Fruit fly (Drosophila melanogaster): ENCODE measurements around the gene CG17162.

DNA sequence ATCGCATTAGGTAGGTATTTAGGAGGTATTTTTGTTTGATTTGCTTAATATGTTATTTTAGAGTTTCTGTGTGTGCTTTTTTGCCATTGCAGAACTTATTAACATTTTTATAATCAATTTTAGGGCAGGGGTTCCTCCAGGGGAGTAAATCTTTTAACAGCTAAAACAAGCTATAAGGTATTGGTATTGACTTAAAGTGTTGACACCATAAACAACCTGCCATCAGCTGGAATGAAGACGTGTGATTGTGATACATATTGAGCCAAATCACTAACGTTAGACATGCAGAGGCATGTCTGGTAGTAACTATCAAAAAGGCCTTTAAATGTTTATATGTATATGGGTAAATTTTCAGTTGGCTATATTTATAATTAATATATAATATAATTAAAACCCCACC, 4.7 kb downstream of the CG17162 start:
- TF ChIP-seq insv (optimal IDR thresholded peaks at IDR 0.05) (no peak), Sin3A (optimal IDR thresholded peaks at IDR 0.05) (no peak), psq (optimal IDR thresholded peaks at IDR 0.05) (no peak), ttk (optimal IDR thresholded peaks at IDR 0.05) (no peak)

All from Kc167 (cell line).